Fruit fly (Drosophila melanogaster) whole organism, prepupa: Measurements from ENCODE around the gene CG43245.

Experiments
- Blimp-1 ChIP-seq: fragments of 200-800 bp; sonication (Bioruptor generic); optimal IDR thresholded peaks from 3 replicates; lab custom pipeline; 2017; ENCODE audit warnings: missing biosample characterization, missing genetic modification characterization, mild to moderate bottlenecking, moderate library complexity, missing genetic modification reagents
- CG10631 ChIP-seq: fragments of 200-800 bp; sonication (Bioruptor generic); optimal IDR thresholded peaks from 2 replicates; lab custom pipeline; 2016; ENCODE audit warnings: missing biosample characterization, missing genetic modification characterization
- CG10669 ChIP-seq: fragments of 200-800 bp; sonication (Bioruptor generic); optimal IDR thresholded peaks from 3 replicates; lab custom pipeline; 2018; ENCODE audit warnings: missing biosample characterization, mild to moderate bottlenecking, missing genetic modification characterization, moderate library complexity
- CG11294 ChIP-seq: fragments of 200-800 bp; sonication (Bioruptor generic); IDR thresholded peaks from 2 replicates; pipeline ENCODE4 v1.3.6; 2022; ENCODE audit warnings: missing biosample characterization, missing genetic modification characterization
- CG11762 ChIP-seq: fragments of 200-800 bp; sonication (Bioruptor generic); optimal IDR thresholded peaks from 3 replicates; lab custom pipeline; 2016; ENCODE audit warnings: missing biosample characterization, missing genetic modification characterization; ENCODE audit not compliant: insufficient read depth
- CG11902 ChIP-seq: fragments of 200-800 bp; sonication (Bioruptor generic); optimal IDR thresholded peaks from 3 replicates; lab custom pipeline; 2016; ENCODE audit warnings: missing biosample characterization, missing genetic modification characterization
- CG16779 ChIP-seq: fragments of 200-800 bp; sonication (Bioruptor generic); optimal IDR thresholded peaks from 3 replicates; lab custom pipeline; 2017; ENCODE audit warnings: missing biosample characterization, mild to moderate bottlenecking, missing genetic modification characterization
- CG3032 ChIP-seq: fragments of 200-800 bp; optimal IDR thresholded peaks from 2 replicates; lab custom pipeline; 2019; ENCODE audit warnings: missing biosample characterization, mild to moderate bottlenecking, missing genetic modification characterization, moderate library complexity
- CG31627 ChIP-seq: fragments of 200-800 bp; sonication (Bioruptor generic); optimal IDR thresholded peaks from 3 replicates; lab custom pipeline; 2016; ENCODE audit warnings: missing biosample characterization, missing genetic modification characterization
- CG32006 ChIP-seq: fragments of 200-800 bp; sonication (Bioruptor generic); optimal IDR thresholded peaks from 3 replicates; lab custom pipeline; 2017; ENCODE audit warnings: missing biosample characterization, mild to moderate bottlenecking, missing genetic modification characterization
- CG34406 ChIP-seq: fragments of 200-800 bp; sonication (Bioruptor generic); optimal IDR thresholded peaks from 3 replicates; lab custom pipeline; 2016; ENCODE audit warnings: missing biosample characterization, missing genetic modification characterization
- CG3919 ChIP-seq: fragments of 200-800 bp; sonication (Bioruptor generic); optimal IDR thresholded peaks from 3 replicates; lab custom pipeline; 2016; ENCODE audit warnings: missing biosample characterization, missing genetic modification characterization
- CG4318 ChIP-seq: fragments of 200-800 bp; sonication (Bioruptor generic); optimal IDR thresholded peaks from 3 replicates; lab custom pipeline; 2017; ENCODE audit warnings: missing biosample characterization, mild to moderate bottlenecking, missing genetic modification characterization
- CG6163 ChIP-seq: fragments of 200-800 bp; sonication (Bioruptor generic); IDR thresholded peaks from 3 replicates; pipeline ENCODE4 v1.3.6; 2022; ENCODE audit warnings: missing biosample characterization, missing genetic modification characterization
- CG6276 ChIP-seq: fragments of 200-800 bp; sonication (Bioruptor generic); optimal IDR thresholded peaks from 2 replicates; lab custom pipeline; 2017; ENCODE audit warnings: missing biosample characterization, mild to moderate bottlenecking, missing genetic modification characterization
- CG6792 ChIP-seq: fragments of 200-800 bp; sonication (Bioruptor generic); optimal IDR thresholded peaks from 3 replicates; lab custom pipeline; 2016; ENCODE audit warnings: missing biosample characterization, missing genetic modification characterization
- CG6808 ChIP-seq: fragments of 200-800 bp; sonication (Bioruptor generic); optimal IDR thresholded peaks from 3 replicates; lab custom pipeline; 2017; ENCODE audit warnings: missing biosample characterization, missing genetic modification characterization, mild to moderate bottlenecking, moderate library complexity, missing genetic modification reagents
- CG6854 ChIP-seq: fragments of 200-800 bp; sonication (Bioruptor generic); optimal IDR thresholded peaks from 2 replicates; lab custom pipeline; 2017; ENCODE audit warnings: missing biosample characterization, mild to moderate bottlenecking, missing genetic modification characterization
- CG7368 ChIP-seq: fragments of 200-800 bp; sonication (Bioruptor generic); optimal IDR thresholded peaks from 3 replicates; lab custom pipeline; 2016; ENCODE audit warnings: missing biosample characterization, missing genetic modification characterization
- CG8632 ChIP-seq: fragments of 200-800 bp; sonication (Bioruptor generic); optimal IDR thresholded peaks from 3 replicates; lab custom pipeline; 2016; ENCODE audit warnings: missing biosample characterization, missing genetic modification characterization
- CG9139 ChIP-seq: fragments of 200-800 bp; sonication (Bioruptor generic); optimal IDR thresholded peaks from 3 replicates; lab custom pipeline; 2017; ENCODE audit warnings: missing biosample characterization, mild to moderate bottlenecking, missing genetic modification characterization
- Eip75B ChIP-seq: fragments of 200-800 bp; sonication (Bioruptor generic); optimal IDR thresholded peaks from 3 replicates; lab custom pipeline; 2016; ENCODE audit warnings: missing biosample characterization, missing genetic modification characterization
- Eip78C ChIP-seq: fragments of 200-800 bp; sonication (Bioruptor generic); peaks from one replicate; lab custom pipeline; 2016; ENCODE audit warnings: missing biosample characterization, missing genetic modification characterization
- Eip93F ChIP-seq: fragments of 200-800 bp; sonication (Bioruptor generic); optimal IDR thresholded peaks from 2 replicates; lab custom pipeline; 2016; ENCODE audit warnings: missing biosample characterization, mild to moderate bottlenecking, missing genetic modification characterization
- Ets21C ChIP-seq: fragments of 200-800 bp; sonication (Bioruptor generic); optimal IDR thresholded peaks from 3 replicates; lab custom pipeline; 2016; ENCODE audit warnings: missing biosample characterization, missing genetic modification characterization
- Gug ChIP-seq: fragments of 200-800 bp; sonication (Bioruptor generic); IDR thresholded peaks from 2 replicates; pipeline ENCODE4 v1.3.6; 2022; ENCODE audit warnings: missing biosample characterization, missing genetic modification characterization
- Hr38 ChIP-seq: sonication (Bioruptor generic); optimal IDR thresholded peaks from 2 replicates; lab custom pipeline; 2016; ENCODE audit warnings: missing biosample characterization, missing genetic modification characterization
- Hr39 ChIP-seq: fragments of 200-800 bp; sonication (Bioruptor generic); optimal IDR thresholded peaks from 2 replicates; lab custom pipeline; 2016; ENCODE audit warnings: missing biosample characterization, missing genetic modification characterization
- Hr4 ChIP-seq: fragments of 200-800 bp; sonication (Bioruptor generic); optimal IDR thresholded peaks from 3 replicates; lab custom pipeline; 2016; ENCODE audit warnings: missing biosample characterization, missing genetic modification characterization
- Lpt ChIP-seq: fragments of 200-800 bp; sonication (Bioruptor generic); optimal IDR thresholded peaks from 3 replicates; lab custom pipeline; 2016; ENCODE audit warnings: missing biosample characterization, missing genetic modification characterization
- Met ChIP-seq: fragments of 200-800 bp; sonication (Bioruptor generic); optimal IDR thresholded peaks from 3 replicates; lab custom pipeline; 2016; ENCODE audit warnings: missing biosample characterization, missing genetic modification characterization
- Smox ChIP-seq: fragments of 200-800 bp; sonication (Bioruptor generic); optimal IDR thresholded peaks from 3 replicates; lab custom pipeline; 2016; ENCODE audit warnings: missing biosample characterization, missing genetic modification characterization
- Sox102F ChIP-seq: fragments of 200-800 bp; sonication (Bioruptor generic); optimal IDR thresholded peaks from 2 replicates; lab custom pipeline; 2016; ENCODE audit warnings: missing biosample characterization, mild to moderate bottlenecking, missing genetic modification characterization
- Sox15 ChIP-seq: fragments of 200-800 bp; sonication (Bioruptor generic); optimal IDR thresholded peaks from 3 replicates; lab custom pipeline; 2016; ENCODE audit warnings: missing biosample characterization, missing genetic modification characterization
- achi ChIP-seq: fragments of 200-800 bp; sonication (Bioruptor generic); optimal IDR thresholded peaks from 3 replicates; lab custom pipeline; 2016; ENCODE audit warnings: missing biosample characterization, missing genetic modification characterization
- acj6 ChIP-seq: fragments of 200-800 bp; sonication (Bioruptor generic); optimal IDR thresholded peaks from 3 replicates; lab custom pipeline; 2016; ENCODE audit warnings: missing biosample characterization, missing genetic modification characterization
- cyc ChIP-seq: fragments of 200-800 bp; sonication (Bioruptor generic); optimal IDR thresholded peaks from 3 replicates; lab custom pipeline; 2016; ENCODE audit warnings: missing biosample characterization, missing genetic modification characterization
- dsx ChIP-seq: fragments of 200-800 bp; optimal IDR thresholded peaks from 3 replicates; lab custom pipeline; 2019; ENCODE audit warnings: missing biosample characterization, mild to moderate bottlenecking, missing genetic modification characterization, moderate library complexity; ENCODE audit not compliant: poor library complexity, severe bottlenecking
- eg ChIP-seq: fragments of 200-800 bp; sonication (Bioruptor generic); IDR thresholded peaks from 3 replicates; pipeline ENCODE4 v1.3.6; 2022; ENCODE audit warnings: missing biosample characterization, missing genetic modification characterization
- esn ChIP-seq: fragments of 200-800 bp; sonication (Bioruptor generic); optimal IDR thresholded peaks from 2 replicates; lab custom pipeline; 2016; ENCODE audit warnings: missing biosample characterization, mild to moderate bottlenecking, missing genetic modification characterization, moderate library complexity
- fd59A ChIP-seq: fragments of 200-800 bp; sonication (Bioruptor generic); optimal IDR thresholded peaks from 2 replicates; lab custom pipeline; 2017; ENCODE audit warnings: missing biosample characterization, mild to moderate bottlenecking, missing genetic modification characterization, missing genetic modification reagents
- fd85E ChIP-seq: fragments of 200-800 bp; sonication (Bioruptor generic); optimal IDR thresholded peaks from 3 replicates; lab custom pipeline; 2016; ENCODE audit warnings: missing biosample characterization, missing genetic modification characterization
- fkh ChIP-seq: fragments of 200-800 bp; sonication (Bioruptor generic); optimal IDR thresholded peaks from 3 replicates; lab custom pipeline; 2017; ENCODE audit warnings: missing biosample characterization, mild to moderate bottlenecking, missing genetic modification characterization, moderate library complexity
- net ChIP-seq: fragments of 200-800 bp; sonication (Bioruptor generic); optimal IDR thresholded peaks from 3 replicates; lab custom pipeline; 2016; ENCODE audit warnings: missing biosample characterization, missing genetic modification characterization
- pdm3 ChIP-seq: fragments of 200-800 bp; sonication (Bioruptor generic); optimal IDR thresholded peaks from 3 replicates; lab custom pipeline; 2016; ENCODE audit warnings: missing biosample characterization, missing genetic modification characterization
- salr ChIP-seq, 2 experiments: fragments of 200-800 bp; sonication (Bioruptor generic); optimal IDR thresholded peaks; 3 replicates each; lab custom pipeline; 2016 to 2018; ENCODE audit warnings: missing biosample characterization in 2 of 2, missing genetic modification characterization in 2 of 2, mild to moderate bottlenecking in 1 of 2
- spab ChIP-seq: fragments of 200-800 bp; sonication (Bioruptor generic); optimal IDR thresholded peaks from 2 replicates; lab custom pipeline; 2017; ENCODE audit warnings: missing biosample characterization, mild to moderate bottlenecking, missing genetic modification characterization, missing genetic modification reagents
- ss ChIP-seq, 2 experiments: fragments of 200-800 bp; sonication (Bioruptor generic); optimal IDR thresholded peaks; 2 replicates in 1 of 2; 3 replicates in 1 of 2; lab custom pipeline; 2017 to 2018; ENCODE audit warnings: mild to moderate bottlenecking in 2 of 2, missing biosample characterization in 2 of 2, missing genetic modification characterization in 2 of 2, moderate library complexity in 1 of 2
- svp ChIP-seq: fragments of 200-800 bp; sonication (Bioruptor generic); peaks from one replicate; lab custom pipeline; 2016; ENCODE audit warnings: missing biosample characterization, missing genetic modification characterization
- vri ChIP-seq: fragments of 200-800 bp; sonication (Bioruptor generic); optimal IDR thresholded peaks from 3 replicates; lab custom pipeline; 2016; ENCODE audit warnings: missing biosample characterization, mild to moderate bottlenecking, missing genetic modification characterization

Gene CG43245

dm6 chr3L:10822364-10823231 lies 50.9 kb downstream of the CG43245 start:
- TF ChIP-seq Sox102F (GFP tag; lab: Kevin White, UChicago) (no peak), net (no peak), CG9139 (no peak), CG16779 (tag; lab: Kevin White, UChicago) (no peak), Hr39 (GFP tag; lab: Kevin White, UChicago) (no peak), dsx (GFP tag; lab: Kevin White, UChicago) (peak; percentile 27), Hr38 (no peak), cyc (GFP tag; lab: Kevin White, UChicago) (no peak), fkh (GFP tag; lab: Kevin White, UChicago) (no peak), CG7368 (no peak), CG10631 (peak; percentile 49), Eip78C (GFP tag; lab: Kevin White, UChicago) (peak; percentile 85), Blimp-1 (GFP tag; lab: Kevin White, UChicago) (no peak), achi (GFP tag; lab: Kevin White, UChicago) (peak; percentile 36), vri (GFP tag; lab: Kevin White, UChicago) (no peak), CG11762 (no peak), ss (GFP tag; optimal IDR thresholded peaks at IDR 0.05; lab: Kevin White, UChicago) (peak; percentile 5 to 13), Hr4 (peak; percentile 28), Sox15 (no peak), Gug (GFP tag; lab: Robert Waterston, UW) (no peak), Eip75B (peak; percentile 20), pdm3 (GFP tag; lab: Kevin White, UChicago) (peak; percentile 41), Eip93F (GFP tag; lab: Kevin White, UChicago) (no peak), acj6 (GFP tag; lab: Kevin White, UChicago) (peak; percentile 5), svp (GFP tag; lab: Kevin White, UChicago) (peak; percentile 72), CG6163 (GFP tag; lab: Robert Waterston, UW) (no peak), spab (GFP tag; lab: Kevin White, UChicago) (peak; percentile 11), esn (GFP tag; lab: Kevin White, UChicago) (peak; percentile 22), Ets21C (GFP tag; lab: Kevin White, UChicago) (no peak), Smox (GFP tag; lab: Kevin White, UChicago) (peak; percentile 32), CG6792 (GFP tag; lab: Kevin White, UChicago) (peak; percentile 16), Lpt (no peak), fd85E (GFP tag; lab: Kevin White, UChicago) (no peak), CG3919 (GFP tag; lab: Kevin White, UChicago) (peak; percentile 28), CG32006 (GFP tag; lab: Kevin White, UChicago) (peak; percentile 50), CG11902 (GFP tag; lab: Kevin White, UChicago) (no peak), CG3032 (tag; lab: Kevin White, UChicago) (peak; percentile 11), CG10669 (GFP tag; lab: Kevin White, UChicago) (peak; percentile 28), fd59A (GFP tag; lab: Kevin White, UChicago) (no peak), CG11294 (no peak), CG8632 (GFP tag; lab: Kevin White, UChicago) (peak; percentile 21), CG31627 (GFP tag; lab: Kevin White, UChicago) (peak; percentile 3), Met (GFP tag; lab: Kevin White, UChicago) (peak; percentile 30), eg (GFP tag; lab: Robert Waterston, UW) (0 out of 3 replicates have a peak, but pooled peaks have one; percentile 23), CG6808 (peak; percentile 13), CG6854 (GFP tag; lab: Kevin White, UChicago) (no peak), CG6276 (GFP tag; lab: Kevin White, UChicago) (peak; percentile 7), CG34406 (GFP tag; lab: Kevin White, UChicago) (peak; percentile 16), CG4318 (no peak), salr (GFP tag; optimal IDR thresholded peaks at IDR 0.05; lab: Kevin White, UChicago) (no peak)
